Worm (Caenorhabditis elegans) whole organism, young adult: ENCODE data around the gene dmd-4.
A peak's percentile ranks its signal among the peaks of the same experiment; 100 is the strongest.

Experiments
- B0019.2 ChIP-seq: fragments of 200-800 bp; sonication (Bioruptor generic); conservative IDR thresholded peaks from 2 replicates; pipeline ENCODE4 v1.3.6; 2022; ENCODE audit warnings: missing genetic modification reagents, missing genetic modification characterization, missing compliant biosample characterization
- F49E8.2 ChIP-seq: sonication (generic microtip); optimal IDR thresholded peaks from 3 replicates; lab custom pipeline; 2017; ENCODE audit warnings: missing genetic modification characterization, mild to moderate bottlenecking, missing compliant biosample characterization, antibody characterized with exemption, moderate library complexity; ENCODE audit not compliant: insufficient read depth
- F55B11.4 ChIP-seq: sonication (generic microtip); optimal IDR thresholded peaks from 2 replicates; lab custom pipeline; 2016; ENCODE audit warnings: missing compliant biosample characterization, missing genetic modification characterization, borderline replicate concordance; ENCODE audit not compliant: insufficient read depth
- Y53G8AR.9 ChIP-seq: fragments of 200-800 bp; sonication (Bioruptor generic); conservative IDR thresholded peaks from 2 replicates; pipeline ENCODE4 v1.3.6; 2022; ENCODE audit warnings: missing genetic modification reagents, missing genetic modification characterization, missing compliant biosample characterization
- Y56A3A.18 ChIP-seq: fragments of 200-800 bp; sonication (Bioruptor generic); IDR thresholded peaks from 2 replicates; pipeline ENCODE4 v1.3.6; 2022; ENCODE audit warnings: missing genetic modification reagents, missing genetic modification characterization, missing compliant biosample characterization
- Y67H2A.10 ChIP-seq: fragments of 200-800 bp; sonication (Bioruptor generic); conservative IDR thresholded peaks from 2 replicates; pipeline ENCODE4 v1.3.6; 2022; ENCODE audit warnings: missing genetic modification reagents, missing genetic modification characterization, missing compliant biosample characterization
- aptf-3 ChIP-seq: fragments of 200-800 bp; sonication (Bioruptor generic); IDR thresholded peaks from 2 replicates; pipeline ENCODE4 v1.3.6; 2022; ENCODE audit warnings: missing genetic modification characterization, missing compliant biosample characterization
- attf-3 ChIP-seq: fragments of 200-800 bp; sonication (Bioruptor generic); conservative IDR thresholded peaks from 2 replicates; pipeline ENCODE4 v1.3.6; 2022; ENCODE audit warnings: missing genetic modification reagents, missing genetic modification characterization, missing compliant biosample characterization
- cebp-1 ChIP-seq, 2 experiments: fragments of 200-800 bp in 1 of 2; sonication (Bioruptor generic) in 1 of 2; sonication (generic microtip) in 1 of 2; IDR thresholded peaks in 1 of 2; optimal IDR thresholded peaks in 1 of 2; 2 replicates each; pipeline versions ENCODE4 v1.3.6 to Lab custom; 2017 to 2022; ENCODE audit warnings: missing compliant biosample characterization in 2 of 2, missing genetic modification characterization in 2 of 2, mild to moderate bottlenecking in 1 of 2, missing genetic modification reagents in 1 of 2, moderate library complexity in 1 of 2
- die-1 ChIP-seq: sonication (generic microtip); optimal IDR thresholded peaks from 2 replicates; lab custom pipeline; 2016; ENCODE audit warnings: missing genotype, mild to moderate bottlenecking, missing genetic modification characterization, missing compliant biosample characterization
- dpl-1 ChIP-seq: fragments of 150-350 bp; optimal IDR thresholded peaks from 2 replicates; lab custom pipeline; 2014; ENCODE audit warnings: missing biosample characterization, missing genetic modification reagents, missing genetic modification characterization
- fkh-3 ChIP-seq: sonication (generic microtip); optimal IDR thresholded peaks from 2 replicates; lab custom pipeline; 2016; ENCODE audit warnings: mild to moderate bottlenecking, missing genetic modification characterization, missing compliant biosample characterization
- him-1 ChIP-seq: sonication (generic microtip); optimal IDR thresholded peaks from 2 replicates; lab custom pipeline; 2016; ENCODE audit warnings: missing genotype, missing genetic modification reagents, missing genetic modification characterization, missing compliant biosample characterization
- hlh-26 ChIP-seq: fragments of 200-800 bp; sonication (Bioruptor generic); conservative IDR thresholded peaks from 2 replicates; pipeline ENCODE4 v1.3.6; 2022; ENCODE audit warnings: missing genetic modification reagents, missing genetic modification characterization, missing compliant biosample characterization
- hmg-1.2 ChIP-seq: fragments of 200-800 bp; sonication (Bioruptor generic); IDR thresholded peaks from 2 replicates; pipeline ENCODE4 v1.3.6; 2022; ENCODE audit warnings: missing genetic modification reagents, missing genetic modification characterization, missing compliant biosample characterization
- hsf-1 ChIP-seq: fragments of 200-800 bp; sonication (Bioruptor generic); IDR thresholded peaks from 2 replicates; pipeline ENCODE4 v1.3.6; 2022; ENCODE audit warnings: missing genetic modification reagents, missing genetic modification characterization, missing compliant biosample characterization
- let-526 ChIP-seq: fragments of 200-800 bp; sonication (Bioruptor generic); IDR thresholded peaks from 2 replicates; pipeline ENCODE4 v1.3.6; 2022; ENCODE audit warnings: missing genetic modification reagents, missing genetic modification characterization, missing compliant biosample characterization
- let-607 ChIP-seq, 2 experiments: fragments of 200-800 bp in 1 of 2; sonication (Bioruptor generic) in 1 of 2; sonication (generic microtip) in 1 of 2; optimal IDR thresholded peaks; 2 replicates each; lab custom pipeline; 2016 to 2018; ENCODE audit warnings: mild to moderate bottlenecking in 2 of 2, missing compliant biosample characterization in 2 of 2, missing genetic modification characterization in 2 of 2, moderate library complexity in 2 of 2, missing genotype in 1 of 2
- lin-26 ChIP-seq: fragments of 200-800 bp; sonication (Bioruptor generic); IDR thresholded peaks from 2 replicates; pipeline ENCODE4 v1.3.6; 2022; ENCODE audit warnings: missing genetic modification reagents, missing genetic modification characterization, missing compliant biosample characterization
- lsl-1 ChIP-seq: fragments of 200-800 bp; sonication (Bioruptor generic); optimal IDR thresholded peaks from 2 replicates; lab custom pipeline; 2018; ENCODE audit warnings: mild to moderate bottlenecking, missing genetic modification characterization, moderate library complexity, missing compliant biosample characterization
- lsy-27 ChIP-seq: sonication (generic microtip); optimal IDR thresholded peaks from 2 replicates; lab custom pipeline; 2017; ENCODE audit warnings: missing genetic modification characterization, mild to moderate bottlenecking, missing compliant biosample characterization, antibody characterized with exemption, missing genotype, borderline replicate concordance; ENCODE audit not compliant: insufficient read depth
- madf-10 ChIP-seq: sonication (generic microtip); optimal IDR thresholded peaks from 2 replicates; lab custom pipeline; 2016; ENCODE audit warnings: mild to moderate bottlenecking, missing genetic modification characterization, missing compliant biosample characterization
- madf-3 ChIP-seq: fragments of 200-800 bp; sonication (Bioruptor generic); IDR thresholded peaks from 2 replicates; pipeline ENCODE4 v1.3.6; 2022; ENCODE audit warnings: missing genetic modification reagents, missing genetic modification characterization, missing compliant biosample characterization
- madf-8 ChIP-seq: fragments of 200-800 bp; sonication (Bioruptor generic); conservative IDR thresholded peaks from 2 replicates; pipeline ENCODE4 v1.3.6; 2022; ENCODE audit warnings: missing genetic modification reagents, missing genetic modification characterization, missing compliant biosample characterization
- nfya-2 ChIP-seq: fragments of 200-800 bp; sonication (Bioruptor generic); IDR thresholded peaks from 2 replicates; pipeline ENCODE4 v1.3.6; 2022; ENCODE audit warnings: missing genetic modification reagents, missing genetic modification characterization, missing compliant biosample characterization
- nhr-27 ChIP-seq: fragments of 200-800 bp; sonication (Bioruptor generic); optimal IDR thresholded peaks from 2 replicates; lab custom pipeline; 2018; ENCODE audit warnings: mild to moderate bottlenecking, missing genetic modification characterization, moderate library complexity, missing compliant biosample characterization
- nhr-90 ChIP-seq: sonication (generic microtip); optimal IDR thresholded peaks from 2 replicates; lab custom pipeline; 2016; ENCODE audit warnings: missing genotype, mild to moderate bottlenecking, missing genetic modification characterization, missing compliant biosample characterization
- pbrm-1 ChIP-seq: fragments of 200-800 bp; sonication (Bioruptor generic); IDR thresholded peaks from 2 replicates; pipeline ENCODE4 v1.3.6; 2022; ENCODE audit warnings: missing genetic modification reagents, missing genetic modification characterization, missing compliant biosample characterization
- snpc-4 ChIP-seq, 5 experiments: fragments of 150-350 bp in 1 of 5; sonication (generic microtip) in 4 of 5; optimal IDR thresholded peaks; 2 replicates each; lab custom pipeline; 2014 to 2018; ENCODE audit warnings: missing genetic modification characterization in 5 of 5, missing biosample characterization in 3 of 5, antibody characterized with exemption in 2 of 5, mild to moderate bottlenecking in 2 of 5, missing compliant biosample characterization in 2 of 5, missing genotype in 2 of 5, moderate library complexity in 2 of 5, missing genetic modification reagents in 1 of 5
- unc-62 ChIP-seq: fragments of 150-350 bp; optimal IDR thresholded peaks from 2 replicates; lab custom pipeline; 2014; ENCODE audit warnings: missing biosample characterization, missing genetic modification reagents, missing genetic modification characterization
- ztf-18 ChIP-seq: sonication (generic microtip); optimal IDR thresholded peaks from 2 replicates; lab custom pipeline; 2016; ENCODE audit warnings: missing genotype, mild to moderate bottlenecking, missing genetic modification characterization, missing compliant biosample characterization
- ztf-22 ChIP-seq: fragments of 200-800 bp; sonication (Bioruptor generic); optimal IDR thresholded peaks from 2 replicates; lab custom pipeline; 2018; ENCODE audit warnings: mild to moderate bottlenecking, missing genetic modification characterization, moderate library complexity, missing compliant biosample characterization

The dmd-4 gene

DNA sequence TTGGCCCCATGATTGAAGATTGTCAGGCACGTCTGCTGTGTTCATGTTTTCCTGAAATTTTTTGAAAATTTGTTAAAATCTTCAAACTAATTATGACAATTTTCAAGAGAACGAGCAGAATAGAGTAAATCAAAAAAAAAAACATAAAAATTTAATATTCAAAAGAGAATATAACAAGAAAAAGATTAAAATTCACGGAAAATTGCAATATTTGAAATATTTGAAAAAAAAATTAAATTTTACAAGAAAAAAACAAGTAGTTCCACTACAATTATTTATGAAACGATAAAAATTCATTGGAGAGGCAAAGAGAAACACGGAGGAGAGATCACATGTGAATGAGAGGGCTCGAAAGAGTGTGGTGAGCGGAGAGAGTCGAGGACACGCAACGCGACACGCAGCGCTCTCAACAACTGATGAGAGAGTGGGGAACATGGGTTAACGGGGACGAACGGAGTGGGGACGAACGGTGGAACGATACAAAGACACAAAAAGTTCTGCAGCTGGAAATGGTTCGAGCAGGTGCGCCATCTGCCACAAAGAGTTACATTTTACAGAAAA, 37.1 kb downstream of the dmd-4 start, which contains the start of gene mbk-1 (continued):
- no peak for TF ChIP-seq nhr-27 (tag; lab: Kevin White, UChicago)
- peak; percentile 1 for TF ChIP-seq ztf-18 (tag; lab: Kevin White, UChicago)
- TF ChIP-seq lsy-27 (tag; lab: Kevin White, UChicago), result no peak
- no peak for TF ChIP-seq Y56A3A.18 (GFP tag; lab: Robert Waterston, UW)
- no peak for TF ChIP-seq him-1 (tag; lab: Kevin White, UChicago)
- TF ChIP-seq lsl-1, result no peak
- no peak for TF ChIP-seq F49E8.2 (tag; lab: Kevin White, UChicago)
- TF ChIP-seq hlh-26 (GFP tag; lab: Robert Waterston, UW), result no peak
- peak; percentile 88 for TF ChIP-seq hmg-1.2 (GFP tag; lab: Robert Waterston, UW)
- no peak for TF ChIP-seq hsf-1 (GFP tag; lab: Robert Waterston, UW)
- TF ChIP-seq B0019.2 (GFP tag; lab: Robert Waterston, UW), result no peak
- no peak for TF ChIP-seq let-526 (GFP tag; lab: Robert Waterston, UW)
- no peak for TF ChIP-seq snpc-4 (GFP tag; optimal IDR thresholded peaks at IDR 0.05; lab: Kevin White, UChicago)
- TF ChIP-seq snpc-4 (tag; optimal IDR thresholded peaks at IDR 0.05; lab: Kevin White, UChicago), result peak in 3 of 4 experiments; percentile 31 to 40 (median 35)
- no peak for TF ChIP-seq pbrm-1 (GFP tag; lab: Robert Waterston, UW)
- TF ChIP-seq lin-26 (GFP tag; lab: Robert Waterston, UW), result peak; percentile 57; the same call in 1 of the 2 replicates
- peak; percentile 87 for TF ChIP-seq madf-3 (GFP tag; lab: Robert Waterston, UW)
- no peak for TF ChIP-seq cebp-1 (GFP tag; IDR thresholded peaks at IDR 0.05; lab: Robert Waterston, UW)
- peak; percentile 73 for TF ChIP-seq cebp-1 (tag; optimal IDR thresholded peaks at IDR 0.05; lab: Kevin White, UChicago)
- TF ChIP-seq aptf-3, result no peak
- TF ChIP-seq madf-8 (GFP tag; lab: Robert Waterston, UW), result no peak
- TF ChIP-seq Y67H2A.10 (GFP tag; lab: Robert Waterston, UW), result no peak
- peak in 1 of 2 experiments; percentile 49 for TF ChIP-seq let-607 (tag; optimal IDR thresholded peaks at IDR 0.05; lab: Kevin White, UChicago)
- no peak for TF ChIP-seq F55B11.4 (tag; lab: Kevin White, UChicago)
- no peak for TF ChIP-seq attf-3
- no peak for TF ChIP-seq fkh-3
- TF ChIP-seq madf-10, result peak; percentile 41

ce11 chrX:14819495-14819894, 42.2 kb downstream of the dmd-4 start:
- TF ChIP-seq dpl-1 (GFP tag; lab: Kevin White, UChicago), result no peak
- TF ChIP-seq nfya-2 (GFP tag; lab: Robert Waterston, UW), result no peak
- TF ChIP-seq cebp-1 (GFP tag; IDR thresholded peaks at IDR 0.05; lab: Robert Waterston, UW), result peak; percentile 62; the same call in 1 of the 2 replicates
- TF ChIP-seq cebp-1 (tag; optimal IDR thresholded peaks at IDR 0.05; lab: Kevin White, UChicago), result peak; percentile 86
- TF ChIP-seq die-1 (tag; lab: Kevin White, UChicago), result no peak
- no peak for TF ChIP-seq let-526 (GFP tag; lab: Robert Waterston, UW)
- no peak for TF ChIP-seq Y53G8AR.9 (GFP tag; lab: Robert Waterston, UW)
- no peak for TF ChIP-seq unc-62 (GFP tag; lab: Kevin White, UChicago)
- TF ChIP-seq nhr-90 (tag; lab: Kevin White, UChicago), result no peak
- no peak for TF ChIP-seq ztf-22 (GFP tag; lab: Kevin White, UChicago)
